ENCODE assay signal across 4 worm cellular contexts in the genomic region with DNA sequence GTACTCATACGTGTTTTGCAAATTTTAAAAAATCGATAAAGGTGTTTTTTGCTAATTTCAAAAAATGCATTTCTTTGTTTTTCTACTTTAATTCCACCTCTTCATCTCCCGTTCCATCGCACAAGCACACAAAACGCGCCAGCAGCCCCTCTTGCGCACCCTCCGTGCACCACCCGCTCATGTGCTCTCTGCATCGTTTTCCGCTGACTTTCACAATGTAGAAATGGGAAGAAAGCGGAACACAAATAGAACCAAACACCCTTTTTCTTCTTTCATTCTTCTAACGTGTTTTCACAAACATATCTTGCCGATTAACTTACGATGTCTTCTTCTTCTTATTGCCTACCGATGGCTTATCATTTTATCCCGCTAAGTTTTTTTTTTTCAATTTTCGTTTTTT.
A peak's percentile ranks its signal among the peaks of the same experiment; 100 is the strongest.
TF ChIP-seq lines count a peak whose summit lies in the region.

No protein-coding gene starts in this region.

TF ChIP-seq in whole organism, L2 larva, 48 proteins besides CTCF, POLR2A, EP300 and RAD21 (continues in another document):
- TF ChIP-seq sma-3 (GFP tag; optimal IDR thresholded peaks at IDR 0.05; lab: Kevin White, UChicago) (peak; percentile 64), crh-2 (tag; optimal IDR thresholded peaks at IDR 0.05; lab: Kevin White, UChicago) (peak; percentile 81), ama-1 (optimal IDR thresholded peaks at IDR 0.05; lab: Kevin White, UChicago) (peak; percentile 42), egl-27 (tag; optimal IDR thresholded peaks at IDR 0.05; lab: Kevin White, UChicago) (peak; percentile 85), ceh-16 (tag; optimal IDR thresholded peaks at IDR 0.05; lab: Kevin White, UChicago) (no peak), nhr-129 (tag; optimal IDR thresholded peaks at IDR 0.05; lab: Kevin White, UChicago) (peak; percentile 66), mab-5 (tag; optimal IDR thresholded peaks at IDR 0.05; lab: Kevin White, UChicago) (peak; percentile 65), alr-1 (tag; optimal IDR thresholded peaks at IDR 0.05; lab: Kevin White, UChicago) (no peak), lsy-2 (tag; optimal IDR thresholded peaks at IDR 0.05; lab: Kevin White, UChicago) (peak; percentile 54 to 85), lin-13 (GFP tag; optimal IDR thresholded peaks at IDR 0.05; lab: Kevin White, UChicago) (peak; percentile 80), C34F6.9 (tag; optimal IDR thresholded peaks at IDR 0.05; lab: Kevin White, UChicago) (peak; percentile 71), nhr-6 (tag; optimal IDR thresholded peaks at IDR 0.05; lab: Kevin White, UChicago) (no peak), fos-1 (tag; optimal IDR thresholded peaks at IDR 0.05; lab: Kevin White, UChicago) (peak; percentile 61), peb-1 (tag; optimal IDR thresholded peaks at IDR 0.05; lab: Kevin White, UChicago) (no peak), dmd-4 (tag; optimal IDR thresholded peaks at IDR 0.05; lab: Kevin White, UChicago) (no peak), elt-1 (tag; optimal IDR thresholded peaks at IDR 0.05; lab: Kevin White, UChicago) (no peak), Y55F3AM.14 (GFP tag; optimal IDR thresholded peaks at IDR 0.05; lab: Kevin White, UChicago) (no peak), lin-39 (tag; optimal IDR thresholded peaks at IDR 0.05; lab: Kevin White, UChicago) (no peak), unc-55 (GFP tag; optimal IDR thresholded peaks at IDR 0.05; lab: Kevin White, UChicago) (peak; percentile 79), F13H6.1 (tag; optimal IDR thresholded peaks at IDR 0.05; lab: Kevin White, UChicago) (peak; percentile 80), mbf-1 (tag; optimal IDR thresholded peaks at IDR 0.05; lab: Kevin White, UChicago) (no peak), gmeb-1 (tag; optimal IDR thresholded peaks at IDR 0.05; lab: Kevin White, UChicago) (peak; percentile 65)

TF ChIP-seq in whole organism, L4 larva, 104 proteins besides CTCF, POLR2A, EP300 and RAD21 (continues in another document):
- peak; percentile 69 to 84 for TF ChIP-seq lsy-2 (tag; optimal IDR thresholded peaks at IDR 0.05; lab: Kevin White, UChicago)
- TF ChIP-seq nhr-6 (tag; optimal IDR thresholded peaks at IDR 0.05; lab: Kevin White, UChicago), result peak; percentile 50
- TF ChIP-seq nhr-237 (tag; optimal IDR thresholded peaks at IDR 0.05; lab: Kevin White, UChicago), result no peak
- no peak for TF ChIP-seq F49E8.2 (tag; optimal IDR thresholded peaks at IDR 0.05; lab: Kevin White, UChicago; ENCODE audit: borderline replicate concordance)
- TF ChIP-seq nhr-42 (GFP tag; IDR thresholded peaks at IDR 0.05; lab: Robert Waterston, UW), result peak; percentile 81; the same call in 1 of the 2 replicates
- TF ChIP-seq F44E2.7 (GFP tag; IDR thresholded peaks at IDR 0.05; lab: Robert Waterston, UW), result no peak
- TF ChIP-seq snpc-1.2 (GFP tag; IDR thresholded peaks at IDR 0.05; lab: Robert Waterston, UW), result no peak
- peak; percentile 37 to 86 for TF ChIP-seq mdl-1 (tag; optimal IDR thresholded peaks at IDR 0.05; lab: Kevin White, UChicago)
- no peak for TF ChIP-seq Y5F2A.4 (GFP tag; optimal IDR thresholded peaks at IDR 0.05; lab: Kevin White, UChicago)
- TF ChIP-seq saeg-2 (GFP tag; IDR thresholded peaks at IDR 0.05; lab: Robert Waterston, UW), result peak; percentile 84
- no peak for TF ChIP-seq cey-2 (tag; optimal IDR thresholded peaks at IDR 0.05; lab: Kevin White, UChicago; ENCODE audit: borderline replicate concordance, insufficient read depth)
- TF ChIP-seq dmd-6 (GFP tag; IDR thresholded peaks at IDR 0.05; lab: Robert Waterston, UW), result peak; percentile 92
- peak; percentile 69; the same call in 1 of the 2 replicates for TF ChIP-seq ceh-20 (GFP tag; IDR thresholded peaks at IDR 0.05; lab: Robert Waterston, UW)
- peak; percentile 99 for TF ChIP-seq aha-1 (tag; lab: Kevin White, UChicago)
- no peak for TF ChIP-seq aly-2 (tag; optimal IDR thresholded peaks at IDR 0.05; lab: Kevin White, UChicago)
- TF ChIP-seq ZK337.2 (GFP tag; IDR thresholded peaks at IDR 0.05; lab: Robert Waterston, UW), result no peak
- no peak for TF ChIP-seq lin-15B (tag; optimal IDR thresholded peaks at IDR 0.05; lab: Kevin White, UChicago)
- peak; percentile 96 for TF ChIP-seq hlh-30 (tag; optimal IDR thresholded peaks at IDR 0.05; lab: Kevin White, UChicago; ENCODE audit: insufficient read depth)
- no peak for TF ChIP-seq zip-2 (tag; optimal IDR thresholded peaks at IDR 0.05; lab: Kevin White, UChicago)
- peak; percentile 81 for TF ChIP-seq T26A8.4 (GFP tag; IDR thresholded peaks at IDR 0.05; lab: Robert Waterston, UW)
- peak; percentile 1 for TF ChIP-seq ceh-28 (tag; optimal IDR thresholded peaks at IDR 0.05; lab: Kevin White, UChicago)
- TF ChIP-seq Y105C5A.15 (GFP tag; IDR thresholded peaks at IDR 0.05; lab: Robert Waterston, UW), result no peak

TF ChIP-seq in whole organism, late embryonic, 69 proteins besides CTCF, POLR2A, EP300 and RAD21 (continues in another document):
- TF ChIP-seq odd-2 (tag; optimal IDR thresholded peaks at IDR 0.05; lab: Kevin White, UChicago) (no peak), unc-42 (tag; optimal IDR thresholded peaks at IDR 0.05; lab: Kevin White, UChicago) (peak; percentile 43), pag-3 (tag; optimal IDR thresholded peaks at IDR 0.05; lab: Kevin White, UChicago; ENCODE audit: borderline replicate concordance) (no peak), ceh-30 (tag; optimal IDR thresholded peaks at IDR 0.05; lab: Kevin White, UChicago) (no peak), Y22D7AL.16 (tag; optimal IDR thresholded peaks at IDR 0.05; lab: Kevin White, UChicago) (peak; percentile 12), tbx-7 (tag; optimal IDR thresholded peaks at IDR 0.05; lab: Kevin White, UChicago) (no peak), sox-4 (tag; optimal IDR thresholded peaks at IDR 0.05; lab: Kevin White, UChicago) (peak; percentile 34), ttx-3 (tag; optimal IDR thresholded peaks at IDR 0.05; lab: Kevin White, UChicago) (peak; percentile 26), syd-9 (tag; optimal IDR thresholded peaks at IDR 0.05; lab: Kevin White, UChicago) (peak; percentile 19), nfya-1 (tag; optimal IDR thresholded peaks at IDR 0.05; lab: Kevin White, UChicago) (peak; percentile 64), ztf-16 (tag; optimal IDR thresholded peaks at IDR 0.05; lab: Kevin White, UChicago) (no peak), npax-4 (tag; optimal IDR thresholded peaks at IDR 0.05; lab: Kevin White, UChicago) (no peak), elt-2 (tag; optimal IDR thresholded peaks at IDR 0.05; lab: Kevin White, UChicago) (peak; percentile 53), madf-2 (tag; optimal IDR thresholded peaks at IDR 0.05; lab: Kevin White, UChicago) (peak; percentile 14), ceh-24 (tag; optimal IDR thresholded peaks at IDR 0.05; lab: Kevin White, UChicago) (no peak), pha-2 (tag; optimal IDR thresholded peaks at IDR 0.05; lab: Kevin White, UChicago) (no peak), hlh-15 (tag; optimal IDR thresholded peaks at IDR 0.05; lab: Kevin White, UChicago) (no peak), rnt-1 (tag; optimal IDR thresholded peaks at IDR 0.05; lab: Kevin White, UChicago) (peak; percentile 9), ahr-1 (tag; optimal IDR thresholded peaks at IDR 0.05; lab: Kevin White, UChicago) (no peak), pax-1 (tag; optimal IDR thresholded peaks at IDR 0.05; lab: Kevin White, UChicago) (no peak), pros-1 (tag; optimal IDR thresholded peaks at IDR 0.05; lab: Kevin White, UChicago) (no peak), hlh-6 (tag; optimal IDR thresholded peaks at IDR 0.05; lab: Kevin White, UChicago) (no peak), pqm-1 (tag; optimal IDR thresholded peaks at IDR 0.05; lab: Kevin White, UChicago) (no peak), K02D7.2 (tag; optimal IDR thresholded peaks at IDR 0.05; lab: Kevin White, UChicago) (no peak), sox-2 (GFP tag; IDR thresholded peaks at IDR 0.05; lab: Robert Waterston, UW) (peak; percentile 42; the same call in 1 of the 2 replicates)

TF ChIP-seq in whole organism, mixed stage, embryonic, 35 proteins besides CTCF, POLR2A, EP300 and RAD21:
- TF ChIP-seq nhr-237 (tag; optimal IDR thresholded peaks at IDR 0.05; lab: Kevin White, UChicago), result peak; percentile 10
- no peak for TF ChIP-seq ceh-43 (GFP tag; optimal IDR thresholded peaks at IDR 0.05; lab: Kevin White, UChicago)
- peak; percentile 64 for TF ChIP-seq mls-2 (tag; optimal IDR thresholded peaks at IDR 0.05; lab: Kevin White, UChicago)
- peak; percentile 19 for TF ChIP-seq ztf-11 (tag; optimal IDR thresholded peaks at IDR 0.05; lab: Kevin White, UChicago)
- peak; percentile 70 for TF ChIP-seq sptf-1 (tag; optimal IDR thresholded peaks at IDR 0.05; lab: Kevin White, UChicago)
- no peak for TF ChIP-seq mab-5 (tag; optimal IDR thresholded peaks at IDR 0.05; lab: Kevin White, UChicago)
- no peak for TF ChIP-seq unc-62 (GFP tag; optimal IDR thresholded peaks at IDR 0.05; lab: Kevin White, UChicago)
- TF ChIP-seq cnd-1 (tag; optimal IDR thresholded peaks at IDR 0.05; lab: Kevin White, UChicago), result peak; percentile 15
- TF ChIP-seq ces-1 (GFP tag; optimal IDR thresholded peaks at IDR 0.05; lab: Kevin White, UChicago), result peak; percentile 3
- TF ChIP-seq nhr-76 (tag; optimal IDR thresholded peaks at IDR 0.05; lab: Kevin White, UChicago), result no peak
- TF ChIP-seq lsy-2 (tag; optimal IDR thresholded peaks at IDR 0.05; lab: Kevin White, UChicago), result peak; percentile 60
- TF ChIP-seq mep-1 (tag; optimal IDR thresholded peaks at IDR 0.05; lab: Kevin White, UChicago), result peak; percentile 71
- peak; percentile 67 for TF ChIP-seq M03D4.4 (tag; optimal IDR thresholded peaks at IDR 0.05; lab: Kevin White, UChicago)
- no peak for TF ChIP-seq flh-1 (GFP tag; optimal IDR thresholded peaks at IDR 0.05; lab: Kevin White, UChicago)
- TF ChIP-seq lin-13 (tag; optimal IDR thresholded peaks at IDR 0.05; lab: Kevin White, UChicago), result peak; percentile 81
- TF ChIP-seq pha-4 (tag; optimal IDR thresholded peaks at IDR 0.05; lab: Kevin White, UChicago), result peak; percentile 56
- peak; percentile 51 for TF ChIP-seq drap-1 (GFP tag; optimal IDR thresholded peaks at IDR 0.05; lab: Kevin White, UChicago)
